Worm (Caenorhabditis elegans) whole organism, L1 larva: Measurements from ENCODE around the gene lmtr-3.

Source experiments
- F16B12.6 ChIP-seq: fragments of 150-350 bp; optimal IDR thresholded peaks from 2 replicates; lab custom pipeline; 2014; ENCODE audit warnings: missing biosample characterization, missing genetic modification characterization
- blmp-1 ChIP-seq: fragments of 150-350 bp; optimal IDR thresholded peaks from 2 replicates; lab custom pipeline; 2014; ENCODE audit warnings: missing biosample characterization, missing genetic modification characterization
- efl-3 ChIP-seq: fragments of 200-800 bp; sonication (Bioruptor generic); optimal IDR thresholded peaks from 2 replicates; lab custom pipeline; 2018; ENCODE audit warnings: mild to moderate bottlenecking, missing genetic modification characterization, missing compliant biosample characterization
- elt-3 ChIP-seq, 6 experiments: fragments of 150-350 bp in 1 of 6; sonication (generic microtip); optimal IDR thresholded peaks; 2 replicates each; lab custom pipeline; 2017 to 2018; ENCODE audit warnings: missing biosample characterization in 6 of 6, missing genetic modification characterization in 6 of 6, inconsistent platforms in 1 of 6
- ets-5 ChIP-seq: fragments of 200-800 bp; sonication (Bioruptor generic); IDR thresholded peaks from 2 replicates; pipeline ENCODE4 v1.3.6; 2022; ENCODE audit warnings: missing genetic modification characterization, missing compliant biosample characterization
- nhr-11 ChIP-seq: fragments of 150-350 bp; optimal IDR thresholded peaks from 2 replicates; lab custom pipeline; 2014; ENCODE audit warnings: missing biosample characterization, missing genetic modification characterization
- nhr-237 ChIP-seq: fragments of 150-350 bp; optimal IDR thresholded peaks from 2 replicates; lab custom pipeline; 2014; ENCODE audit warnings: missing biosample characterization, missing genetic modification characterization
- nhr-47 ChIP-seq: sonication (generic microtip); optimal IDR thresholded peaks from 2 replicates; lab custom pipeline; 2016; ENCODE audit warnings: mild to moderate bottlenecking, missing genetic modification characterization, moderate library complexity, missing compliant biosample characterization
- nhr-77 ChIP-seq: fragments of 150-350 bp; optimal IDR thresholded peaks from 2 replicates; lab custom pipeline; 2014; ENCODE audit warnings: missing biosample characterization, missing genetic modification characterization
- swsn-7 ChIP-seq: sonication (generic microtip); optimal IDR thresholded peaks from 2 replicates; lab custom pipeline; 2016; ENCODE audit warnings: missing genetic modification characterization, missing compliant biosample characterization
- tbx-2 ChIP-seq: sonication (generic microtip); optimal IDR thresholded peaks from 2 replicates; lab custom pipeline; 2016; ENCODE audit warnings: missing genetic modification characterization, missing compliant biosample characterization
- unc-62 ChIP-seq: fragments of 150-350 bp; optimal IDR thresholded peaks from 2 replicates; lab custom pipeline; 2014; ENCODE audit warnings: missing biosample characterization, missing genetic modification reagents, missing genetic modification characterization

DNA sequence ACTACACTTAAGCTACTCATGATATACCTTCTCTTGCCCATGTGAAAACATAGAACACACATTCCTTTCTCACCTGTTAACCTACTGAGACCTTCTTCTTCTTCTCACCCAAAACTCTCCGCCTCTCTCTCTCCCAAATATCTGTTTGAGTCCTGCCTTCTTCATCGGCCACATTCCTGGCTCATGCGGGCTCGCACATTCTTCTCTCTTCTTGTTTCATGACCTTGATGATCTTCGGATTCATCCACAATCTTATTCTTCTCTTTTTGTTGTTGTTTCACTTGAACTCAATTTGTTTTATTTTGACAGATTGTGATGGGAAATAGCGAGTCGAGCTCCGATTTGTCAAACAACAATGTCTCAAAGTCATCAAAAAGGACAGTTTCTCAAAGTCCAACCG lies 47.9 kb downstream of the lmtr-3 start, which contains the start of gene T19C4.5:
- TF ChIP-seq ets-5 (GFP tag; lab: Robert Waterston, UW), result no peak
- no peak for TF ChIP-seq F16B12.6 (tag; lab: Kevin White, UChicago)
- TF ChIP-seq nhr-77 (tag; lab: Kevin White, UChicago), result no peak
- no peak for TF ChIP-seq nhr-237
- TF ChIP-seq elt-3 (tag; optimal IDR thresholded peaks at IDR 0.05; lab: Kevin White, UChicago), result no peak
- TF ChIP-seq nhr-47 (tag; lab: Kevin White, UChicago), result no peak
- no peak for TF ChIP-seq blmp-1 (tag; lab: Kevin White, UChicago)
- TF ChIP-seq nhr-11, result no peak
- TF ChIP-seq swsn-7, result no peak
- no peak for TF ChIP-seq tbx-2 (tag; lab: Kevin White, UChicago)
- no peak for TF ChIP-seq unc-62 (GFP tag; lab: Kevin White, UChicago)
- no peak for TF ChIP-seq efl-3 (GFP tag; lab: Kevin White, UChicago)
